Worm (Caenorhabditis elegans): Measurements from ENCODE around the gene B0198.3.

B0198.3 gene

ce11 chrX:12105458-12105857 is 48.6 kb upstream of the B0198.3 start:
- no peak for TF ChIP-seq unc-39 (tag; optimal IDR thresholded peaks at IDR 0.05)
- no peak for TF ChIP-seq nhr-11 (tag; optimal IDR thresholded peaks at IDR 0.05)
- TF ChIP-seq nhr-67 (tag; optimal IDR thresholded peaks at IDR 0.05) = no peak
- no peak for TF ChIP-seq ceh-28 (tag; optimal IDR thresholded peaks at IDR 0.05)
- no peak for TF ChIP-seq ceh-82 (tag; optimal IDR thresholded peaks at IDR 0.05)
- TF ChIP-seq nfya-1 (tag; optimal IDR thresholded peaks at IDR 0.05; ENCODE audit: insufficient read depth) = no peak
- no peak for TF ChIP-seq elt-2 (tag; optimal IDR thresholded peaks at IDR 0.05)
- no peak for TF ChIP-seq nhr-76 (tag; optimal IDR thresholded peaks at IDR 0.05)
- no peak for TF ChIP-seq hmg-11 (tag; optimal IDR thresholded peaks at IDR 0.05)
- no peak for TF ChIP-seq mml-1 (tag; optimal IDR thresholded peaks at IDR 0.05)
- no peak for TF ChIP-seq nhr-25 (tag; optimal IDR thresholded peaks at IDR 0.05)
- TF ChIP-seq fkh-10 (GFP tag; optimal IDR thresholded peaks at IDR 0.05) = no peak
- no peak for TF ChIP-seq snpc-4 (tag; optimal IDR thresholded peaks at IDR 0.05)
- no peak for TF ChIP-seq nhr-12 (tag; optimal IDR thresholded peaks at IDR 0.05)
- TF ChIP-seq ama-1 (optimal IDR thresholded peaks at IDR 0.05) = no peak
- TF ChIP-seq ZK546.5 (tag; optimal IDR thresholded peaks at IDR 0.05) = no peak

DNA sequence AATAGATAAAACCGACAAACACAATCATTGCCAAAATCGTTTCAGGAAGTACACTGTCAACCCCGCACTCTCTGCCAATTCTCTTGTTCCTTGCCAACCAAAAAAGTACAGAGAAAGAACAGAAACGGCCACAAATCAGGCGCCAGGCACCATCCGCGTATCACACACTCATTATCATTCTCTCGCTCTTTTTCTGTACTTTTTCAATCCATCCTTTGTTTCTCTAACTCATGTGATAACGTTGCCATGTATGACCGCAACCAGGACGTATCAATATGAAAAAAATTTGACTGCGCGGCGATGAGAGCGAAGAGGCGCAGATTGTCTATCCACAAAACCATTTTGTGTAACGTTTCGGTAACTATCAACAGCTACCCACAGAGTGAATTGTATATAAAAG is 47.8 kb upstream of the B0198.3 start, which contains the start of gene col-181:
Gene col-181, plus strand, starts transcription at position 301 of the 400 bp plus-strand sequence.
- no peak for TF ChIP-seq pha-4 (tag; optimal IDR thresholded peaks at IDR 0.05)
- TF ChIP-seq egl-5 (tag; optimal IDR thresholded peaks at IDR 0.05) = no peak
- no peak for TF ChIP-seq tbx-2 (tag; optimal IDR thresholded peaks at IDR 0.05)
- no peak for TF ChIP-seq nhr-76 (tag; optimal IDR thresholded peaks at IDR 0.05)
- TF ChIP-seq ceh-28 (tag; optimal IDR thresholded peaks at IDR 0.05) = no peak
- TF ChIP-seq pqm-1 (tag; optimal IDR thresholded peaks at IDR 0.05) = no peak
- no peak for TF ChIP-seq nhr-67 (tag; optimal IDR thresholded peaks at IDR 0.05)
- no peak for TF ChIP-seq unc-62 (GFP tag; optimal IDR thresholded peaks at IDR 0.05)
- TF ChIP-seq snpc-4 (tag; optimal IDR thresholded peaks at IDR 0.05) = no peak
- no peak for TF ChIP-seq nhr-11 (tag; optimal IDR thresholded peaks at IDR 0.05)
- no peak for TF ChIP-seq aly-2 (tag; optimal IDR thresholded peaks at IDR 0.05)
- no peak for TF ChIP-seq mdl-1 (tag; optimal IDR thresholded peaks at IDR 0.05)

- TF ChIP-seq skn-1 (tag; optimal IDR thresholded peaks at IDR 0.05) = no peak
- no peak for TF ChIP-seq aly-2 (tag; optimal IDR thresholded peaks at IDR 0.05)
- TF ChIP-seq elt-2 (tag; optimal IDR thresholded peaks at IDR 0.05) = no peak
- TF ChIP-seq egl-27 (tag; optimal IDR thresholded peaks at IDR 0.05) = no peak
- TF ChIP-seq fkh-2 (tag; optimal IDR thresholded peaks at IDR 0.05) = no peak
- TF ChIP-seq tbx-2 (tag; optimal IDR thresholded peaks at IDR 0.05) = no peak
Observed at ce11 chrX:12103712-12104111, 46.8 kb upstream of the B0198.3 start, which contains the start of gene W03G11.3. TSS of gene W03G11.3 (minus strand) at chrX:12103812.

DNA sequence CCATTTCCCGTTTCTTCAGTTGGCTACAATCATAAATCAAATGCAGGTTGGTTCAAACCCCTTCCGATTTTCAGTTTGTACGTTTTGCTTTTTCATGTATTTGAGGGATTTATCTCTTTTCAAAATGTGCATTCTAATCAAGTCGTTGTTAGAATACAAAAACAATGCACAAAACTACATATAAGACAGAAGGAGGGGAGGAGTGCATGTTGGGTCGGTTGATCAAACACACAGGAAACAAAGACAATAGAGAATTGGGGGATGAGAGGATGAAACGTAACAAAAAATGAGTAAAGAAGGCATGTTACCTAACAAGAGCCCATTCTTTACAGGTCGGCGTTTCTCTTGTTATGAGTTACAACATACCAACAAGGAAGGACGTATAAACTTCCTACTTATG is 41.1 kb upstream of the B0198.3 start:
- TF ChIP-seq nhr-237 (tag; optimal IDR thresholded peaks at IDR 0.05) = no peak
- TF ChIP-seq nhr-23 (tag; optimal IDR thresholded peaks at IDR 0.05) = no peak
- no peak for TF ChIP-seq sea-2 (GFP tag; optimal IDR thresholded peaks at IDR 0.05)
- TF ChIP-seq elt-3 (tag; optimal IDR thresholded peaks at IDR 0.05) = no peak
- no peak for TF ChIP-seq jun-1 (tag; optimal IDR thresholded peaks at IDR 0.05)
- no peak for TF ChIP-seq snpc-4 (tag; optimal IDR thresholded peaks at IDR 0.05)
- TF ChIP-seq ceh-28 (tag; optimal IDR thresholded peaks at IDR 0.05) = no peak
- TF ChIP-seq elt-2 (tag; optimal IDR thresholded peaks at IDR 0.05) = no peak

DNA sequence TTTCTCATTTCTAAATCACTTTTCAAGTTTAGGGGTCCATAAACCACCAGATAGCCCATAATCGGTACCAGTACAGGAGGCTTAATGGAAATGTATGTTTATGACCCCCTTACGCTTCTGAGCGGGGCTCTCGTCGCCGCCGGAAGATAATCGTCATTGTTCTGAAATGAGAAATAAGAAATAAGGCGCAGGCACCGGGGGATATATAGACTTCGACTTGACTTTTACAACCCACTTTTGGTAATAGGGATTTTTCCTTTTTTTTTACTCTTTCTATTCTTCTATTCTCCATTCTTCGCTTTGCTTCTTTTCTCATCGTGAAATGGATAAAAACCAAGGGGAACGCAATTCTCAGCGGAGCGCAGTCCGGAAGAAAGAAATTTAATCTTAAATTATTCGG is 38.3 kb upstream of the B0198.3 start:
- TF ChIP-seq ztf-11 (tag; optimal IDR thresholded peaks at IDR 0.05) (no peak), fkh-10 (GFP tag; optimal IDR thresholded peaks at IDR 0.05) (no peak), pqm-1 (tag; optimal IDR thresholded peaks at IDR 0.05) (peak; percentile 11), R02D3.7 (tag; optimal IDR thresholded peaks at IDR 0.05) (no peak), jun-1 (tag; optimal IDR thresholded peaks at IDR 0.05) (no peak), ztf-4 (tag; optimal IDR thresholded peaks at IDR 0.05) (no peak), ceh-16 (tag; optimal IDR thresholded peaks at IDR 0.05) (no peak)

Measured in whole organism, L3 larva.